Fruit fly (Drosophila melanogaster) Kc167 (cell line): Measurements from ENCODE around the gene CG14435.

Experiments
- Myc ChIP-seq: fragments of >200 bp; optimal IDR thresholded peaks from 2 replicates; lab custom pipeline; 2017; ENCODE audit warnings: missing external identifiers
- Sin3A ChIP-seq: fragments of >200 bp; optimal IDR thresholded peaks from 2 replicates; lab custom pipeline; 2018; ENCODE audit warnings: missing external identifiers
- h ChIP-seq: fragments of >200 bp; optimal IDR thresholded peaks from 3 replicates; lab custom pipeline; 2018; ENCODE audit warnings: missing external identifiers
- insv ChIP-seq: fragments of >200 bp; optimal IDR thresholded peaks from 3 replicates; lab custom pipeline; 2018; ENCODE audit warnings: missing external identifiers
- psq ChIP-seq: fragments of >200 bp; optimal IDR thresholded peaks from 2 replicates; lab custom pipeline; 2017; ENCODE audit warnings: missing external identifiers
- ttk ChIP-seq: sonication (Bioruptor generic); optimal IDR thresholded peaks from 2 replicates; lab custom pipeline; 2017; ENCODE audit warnings: missing external identifiers

dm6 chrX:6853384-6853783, 9.7 kb upstream of the CG14435 start:
- TF ChIP-seq Myc (lab: Kevin White, UChicago) = no peak
- TF ChIP-seq psq = no peak
- no peak for TF ChIP-seq h
- no peak for TF ChIP-seq ttk (lab: Kevin White, UChicago)
- no peak for TF ChIP-seq Sin3A
- TF ChIP-seq insv (lab: Kevin White, UChicago) = no peak
